Fruit fly (Drosophila melanogaster): ENCODE data around the gene morgue.

DNA sequence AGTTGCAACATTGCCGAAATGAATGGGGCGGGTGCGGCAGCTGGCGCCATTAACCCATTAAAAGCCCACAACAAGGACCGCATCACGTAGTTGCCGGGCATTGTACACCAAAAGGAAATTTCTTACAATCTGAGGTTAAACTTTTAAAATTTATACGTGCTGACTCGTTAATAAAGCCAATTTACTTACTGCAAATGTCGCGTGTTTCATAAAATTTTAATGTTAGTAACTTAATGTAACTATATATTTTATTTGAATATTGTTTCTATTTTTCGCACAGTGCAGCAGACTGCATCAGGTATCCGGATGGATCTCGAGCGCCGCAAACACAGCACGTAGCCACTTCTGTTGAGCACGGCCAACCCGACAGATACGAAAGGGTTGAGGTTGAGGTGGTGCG, 27.6 kb downstream of the morgue start:
- TF ChIP-seq pad (GFP tag; optimal IDR thresholded peaks at IDR 0.05) (no peak), tj (GFP tag; optimal IDR thresholded peaks at IDR 0.05) (no peak), CG7045 (GFP tag; optimal IDR thresholded peaks at IDR 0.05) (peak; percentile 36), kay (GFP tag; ENCODE audit: borderline replicate concordance) (no peak)

All from whole organism, adult.